Worm (Caenorhabditis elegans) whole organism, L4 larva: ENCODE data around the gene nep-13.
A peak's percentile ranks its signal among the peaks of the same experiment; 100 is the strongest.

ENCODE experiments used
- ama-1 ChIP-seq: fragments of 150-350 bp; optimal IDR thresholded peaks from 2 replicates; lab custom pipeline; 2014; ENCODE audit warnings: inconsistent platforms, mixed read lengths
- ceh-62 ChIP-seq: sonication (generic microtip); optimal IDR thresholded peaks from 2 replicates; lab custom pipeline; 2017; ENCODE audit warnings: missing biosample characterization, missing genetic modification characterization
- vab-7 ChIP-seq: fragments of 200-800 bp; sonication (Bioruptor generic); IDR thresholded peaks from 2 replicates; pipeline ENCODE4 v1.3.6; 2022; ENCODE audit warnings: missing genetic modification reagents, missing genetic modification characterization, missing compliant biosample characterization
- zag-1 ChIP-seq: fragments of 150-350 bp; optimal IDR thresholded peaks from 2 replicates; lab custom pipeline; 2014; ENCODE audit warnings: missing biosample characterization, missing genetic modification characterization

ce11 chrII:3267815-3268214, 14.6 kb upstream of the nep-13 start:
- TF ChIP-seq zag-1 (no peak), ama-1 (lab: Kevin White, UChicago) (no peak), vab-7 (GFP tag; lab: Robert Waterston, UW) (peak; percentile 57; the same call in 1 of the 2 replicates), ceh-62 (tag; lab: Kevin White, UChicago) (no peak)
